Fruit fly (Drosophila melanogaster): ENCODE results near the gene CG43349.

The CG43349 gene

DNA sequence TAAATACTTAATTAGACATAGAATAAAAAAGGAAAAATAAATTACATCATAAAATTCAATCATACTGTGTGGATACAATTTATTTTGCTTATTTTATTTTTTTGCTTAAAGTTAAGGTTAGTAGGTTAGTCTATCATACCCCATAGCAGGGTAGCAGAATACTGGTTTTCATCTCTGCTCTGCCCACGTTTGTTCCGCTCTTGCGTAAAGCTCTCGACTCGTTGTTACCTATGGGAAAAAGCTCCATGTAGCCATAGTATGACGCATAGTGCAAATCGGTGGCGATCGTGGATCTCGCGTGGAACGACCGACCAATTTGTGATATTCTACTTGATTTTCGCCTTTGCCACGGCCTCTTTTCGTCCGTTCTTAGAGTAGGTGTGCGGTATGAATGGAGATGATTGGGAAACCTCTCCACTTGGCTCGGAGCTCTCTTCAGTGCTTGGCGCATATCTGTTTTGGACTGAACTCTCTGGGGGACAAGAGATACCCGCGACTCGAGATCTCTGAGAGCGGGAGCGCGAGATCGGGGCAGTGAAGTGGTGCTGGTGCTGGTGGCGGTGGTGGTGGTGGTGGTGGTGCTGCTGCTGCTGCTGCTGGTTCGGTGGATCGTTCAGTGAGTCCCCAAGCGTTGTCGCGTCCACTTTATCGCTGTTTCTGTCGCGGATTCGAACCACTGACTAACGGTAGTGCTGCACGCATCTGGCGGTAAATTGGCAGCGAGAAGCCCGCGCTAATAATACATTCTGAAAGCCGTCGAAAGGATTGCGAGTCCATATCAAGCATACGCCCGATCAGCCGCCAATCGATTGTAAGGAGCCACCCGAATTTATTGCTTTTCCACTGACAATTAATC lies 14.1 kb upstream of the CG43349 start, which contains the start of gene CG5001 (continued):
- no peak for TF ChIP-seq eve (GFP tag; optimal IDR thresholded peaks at IDR 0.05)
- TF ChIP-seq CTCF (GFP tag; optimal IDR thresholded peaks at IDR 0.05), result peak; percentile 65
- TF ChIP-seq CG12071 (GFP tag; optimal IDR thresholded peaks at IDR 0.05), result peak; percentile 80
- TF ChIP-seq cad (GFP tag; optimal IDR thresholded peaks at IDR 0.05), result no peak
- TF ChIP-seq CG3847 (GFP tag; IDR thresholded peaks at IDR 0.05), result peak; percentile 74
- peak; percentile 89 for TF ChIP-seq ci (GFP tag; IDR thresholded peaks at IDR 0.05)
- peak; percentile 82 for TF ChIP-seq klu (GFP tag; IDR thresholded peaks at IDR 0.05)
- no peak for TF ChIP-seq CG3065 (GFP tag; optimal IDR thresholded peaks at IDR 0.05)
- peak; percentile 86 for TF ChIP-seq Taf1 (GFP tag; IDR thresholded peaks at IDR 0.05)
- TF ChIP-seq CG12155 (GFP tag; optimal IDR thresholded peaks at IDR 0.05), result peak; percentile 83
- peak; percentile 12 for TF ChIP-seq CG4617 (GFP tag; optimal IDR thresholded peaks at IDR 0.05; ENCODE audit: borderline replicate concordance)
- TF ChIP-seq Fer2 (tag; optimal IDR thresholded peaks at IDR 0.05), result peak; percentile 82
- TF ChIP-seq CG43689 (GFP tag; IDR thresholded peaks at IDR 0.05), result peak; percentile 47; the same call in 1 of the 2 replicates
- TF ChIP-seq Vsx1 (GFP tag; optimal IDR thresholded peaks at IDR 0.05), result no peak
- TF ChIP-seq CG11695 (GFP tag; IDR thresholded peaks at IDR 0.05), result peak; percentile 86
- peak; percentile 93 for TF ChIP-seq CG15514 (GFP tag; optimal IDR thresholded peaks at IDR 0.05)
- peak; percentile 67 for TF ChIP-seq CG18476 (GFP tag; optimal IDR thresholded peaks at IDR 0.05)
- peak; percentile 84 for TF ChIP-seq Meics (GFP tag; optimal IDR thresholded peaks at IDR 0.05)
- peak; percentile 74 for TF ChIP-seq CG10654 (GFP tag; optimal IDR thresholded peaks at IDR 0.05)
- peak; percentile 88 for TF ChIP-seq CG11247 (GFP tag; IDR thresholded peaks at IDR 0.05)
- no peak for TF ChIP-seq dati (GFP tag; IDR thresholded peaks at IDR 0.05)
- TF ChIP-seq kni (GFP tag; optimal IDR thresholded peaks at IDR 0.05), result peak; percentile 54
- TF ChIP-seq Dip2 (GFP tag; IDR thresholded peaks at IDR 0.05), result no peak
- no peak for TF ChIP-seq tna (GFP tag; IDR thresholded peaks at IDR 0.05; ENCODE audit: partially characterized antibody)
- TF ChIP-seq CG11093 (GFP tag; IDR thresholded peaks at IDR 0.05), result peak; percentile 55; the same call in 2 of the 3 replicates
- peak; percentile 78 for TF ChIP-seq Chrac-16 (GFP tag; optimal IDR thresholded peaks at IDR 0.05)
- TF ChIP-seq dmrt11E (tag; optimal IDR thresholded peaks at IDR 0.05), result peak; percentile 58
- peak; percentile 95 for TF ChIP-seq CG32532 (GFP tag; IDR thresholded peaks at IDR 0.05)
- TF ChIP-seq HLHmδ (GFP tag; optimal IDR thresholded peaks at IDR 0.05), result no peak
- TF ChIP-seq Med (GFP tag), result peak; percentile 94
- peak; percentile 57 for TF ChIP-seq ap (GFP tag; IDR thresholded peaks at IDR 0.05)
- TF ChIP-seq onecut (GFP tag; IDR thresholded peaks at IDR 0.05), result peak; percentile 76
- no peak for TF ChIP-seq Dp (GFP tag; optimal IDR thresholded peaks at IDR 0.05)
- peak; percentile 93 for TF ChIP-seq Xrp1 (GFP tag; IDR thresholded peaks at IDR 0.05)
- peak; percentile 72 for TF ChIP-seq ssp (GFP tag; IDR thresholded peaks at IDR 0.05)
- TF ChIP-seq Optix (GFP tag; IDR thresholded peaks at IDR 0.05), result peak; percentile 7; the same call in 1 of the 3 replicates
- TF ChIP-seq CG6689 (GFP tag; IDR thresholded peaks at IDR 0.05), result peak; percentile 89
- peak; percentile 48 for TF ChIP-seq twi (tag; optimal IDR thresholded peaks at IDR 0.05)
- no peak for TF ChIP-seq hth (optimal IDR thresholded peaks at IDR 0.05)
- TF ChIP-seq Atf6 (GFP tag; IDR thresholded peaks at IDR 0.05), result peak; percentile 88
- peak; percentile 88 for TF ChIP-seq sob (GFP tag; IDR thresholded peaks at IDR 0.05)
- TF ChIP-seq Myb (GFP tag; optimal IDR thresholded peaks at IDR 0.05), result peak; percentile 15
- TF ChIP-seq CG34224 (GFP tag; IDR thresholded peaks at IDR 0.05; ENCODE audit: partially characterized antibody), result peak; percentile 50; the same call in 1 of the 3 replicates
- peak; percentile 56 for TF ChIP-seq CG7271 (tag; optimal IDR thresholded peaks at IDR 0.05)
- peak; percentile 83 for TF ChIP-seq BtbVII (GFP tag; optimal IDR thresholded peaks at IDR 0.05)
- peak; percentile 76 for TF ChIP-seq otp (GFP tag; IDR thresholded peaks at IDR 0.05)
- TF ChIP-seq Awh (GFP tag; IDR thresholded peaks at IDR 0.05), result peak; percentile 94
- peak; percentile 84 for TF ChIP-seq CG4328 (GFP tag; optimal IDR thresholded peaks at IDR 0.05)
- TF ChIP-seq TFAM (GFP tag; optimal IDR thresholded peaks at IDR 0.05), result no peak
- TF ChIP-seq CG1529 (GFP tag; optimal IDR thresholded peaks at IDR 0.05), result no peak

Measured in whole organism, embryonic.